Worm (Caenorhabditis elegans) whole organism, L3 larva: Measurements from ENCODE around the gene ife-4.

Experiments
- elt-2 ChIP-seq: sonication (generic microtip); optimal IDR thresholded peaks from 2 replicates; lab custom pipeline; 2016; ENCODE audit warnings: missing genetic modification reagents, mild to moderate bottlenecking, missing genetic modification characterization, missing compliant biosample characterization
- mdl-1 ChIP-seq: fragments of 150-350 bp; optimal IDR thresholded peaks from 2 replicates; lab custom pipeline; 2014; ENCODE audit warnings: missing biosample characterization, missing genetic modification characterization

DNA sequence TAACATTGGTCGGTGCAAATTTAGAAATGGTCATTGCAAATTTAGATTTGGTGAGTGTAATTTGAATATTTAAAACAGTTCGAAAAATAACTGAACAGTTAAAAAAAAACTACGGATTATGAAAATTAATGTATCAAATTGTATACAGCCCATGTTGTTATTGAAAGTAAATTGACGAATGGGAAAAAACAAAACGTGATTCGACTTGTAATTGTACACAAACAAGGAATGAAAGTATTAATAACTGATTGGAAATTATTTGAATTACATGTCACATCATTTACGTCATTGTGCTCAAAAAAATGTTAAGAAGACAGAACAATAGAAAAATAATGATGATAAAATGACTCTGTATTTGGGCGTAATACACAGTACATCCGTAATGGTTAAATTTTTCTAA is 9.7 kb upstream of the ife-4 start:
- TF ChIP-seq mdl-1 (tag; lab: Kevin White, UChicago) = no peak
- TF ChIP-seq elt-2 (tag; lab: Kevin White, UChicago) = peak; percentile 18
